Fruit fly (Drosophila melanogaster): ENCODE data around the gene CG6425.

The CG6425 gene

dm6 chr3R:26704310-26704709, 12.9 kb downstream of the CG6425 start:
- TF ChIP-seq usp (GFP tag; optimal IDR thresholded peaks at IDR 0.05) (no peak), dl (GFP tag; optimal IDR thresholded peaks at IDR 0.05; ENCODE audit: insufficient read depth in 1 of 2, partially characterized antibody in 2 of 2) (no peak), fru (GFP tag; optimal IDR thresholded peaks at IDR 0.05) (no peak), Hr78 (GFP tag; optimal IDR thresholded peaks at IDR 0.05) (no peak), Jra (GFP tag; optimal IDR thresholded peaks at IDR 0.05) (no peak), br (GFP tag; optimal IDR thresholded peaks at IDR 0.05) (no peak), brk (GFP tag; optimal IDR thresholded peaks at IDR 0.05) (no peak), h (GFP tag; optimal IDR thresholded peaks at IDR 0.05) (no peak), N (GFP tag; optimal IDR thresholded peaks at IDR 0.05) (no peak), foxo (GFP tag; optimal IDR thresholded peaks at IDR 0.05) (no peak), Hr83 (GFP tag; optimal IDR thresholded peaks at IDR 0.05; ENCODE audit: poor library complexity, severe bottlenecking) (no peak), Sp1 (GFP tag; optimal IDR thresholded peaks at IDR 0.05) (no peak), CG9705 (GFP tag; optimal IDR thresholded peaks at IDR 0.05) (no peak), Mio (GFP tag; optimal IDR thresholded peaks at IDR 0.05) (no peak), Vsx2 (GFP tag; optimal IDR thresholded peaks at IDR 0.05; ENCODE audit: partially characterized antibody) (no peak), tai (GFP tag; optimal IDR thresholded peaks at IDR 0.05) (no peak)

- TF ChIP-seq Vsx2 (GFP tag; optimal IDR thresholded peaks at IDR 0.05; ENCODE audit: partially characterized antibody) = no peak
- TF ChIP-seq foxo (GFP tag; optimal IDR thresholded peaks at IDR 0.05) = no peak
- no peak for TF ChIP-seq Hr78 (GFP tag; optimal IDR thresholded peaks at IDR 0.05)
- TF ChIP-seq Jra (GFP tag; optimal IDR thresholded peaks at IDR 0.05) = no peak
- TF ChIP-seq Rel (GFP tag; optimal IDR thresholded peaks at IDR 0.05) = no peak
- TF ChIP-seq Rel (tag; optimal IDR thresholded peaks at IDR 0.05) = no peak
- no peak for TF ChIP-seq Mio (GFP tag; optimal IDR thresholded peaks at IDR 0.05)
Observed at dm6 chr3R:26700125-26700524, 17.1 kb downstream of the CG6425 start.

- no peak for TF ChIP-seq dsf (GFP tag; optimal IDR thresholded peaks at IDR 0.05; ENCODE audit: borderline replicate concordance)
- no peak for TF ChIP-seq dmrt93B (GFP tag; optimal IDR thresholded peaks at IDR 0.05)
- no peak for TF ChIP-seq fru (GFP tag; optimal IDR thresholded peaks at IDR 0.05)
- no peak for TF ChIP-seq Mio (GFP tag; optimal IDR thresholded peaks at IDR 0.05)
- TF ChIP-seq Hr78 (GFP tag; optimal IDR thresholded peaks at IDR 0.05) = no peak
- TF ChIP-seq Sp1 (GFP tag; optimal IDR thresholded peaks at IDR 0.05) = no peak
- no peak for TF ChIP-seq ey (GFP tag; optimal IDR thresholded peaks at IDR 0.05)
- no peak for TF ChIP-seq HLH106 (tag; optimal IDR thresholded peaks at IDR 0.05)
- no peak for TF ChIP-seq sage (GFP tag; optimal IDR thresholded peaks at IDR 0.05)
- no peak for TF ChIP-seq woc (GFP tag; optimal IDR thresholded peaks at IDR 0.05)
- no peak for TF ChIP-seq Dif (GFP tag; optimal IDR thresholded peaks at IDR 0.05; ENCODE audit: partially characterized antibody)
- TF ChIP-seq brk (GFP tag; optimal IDR thresholded peaks at IDR 0.05) = no peak
- no peak for TF ChIP-seq sv (GFP tag; optimal IDR thresholded peaks at IDR 0.05)
- TF ChIP-seq Jra (GFP tag; optimal IDR thresholded peaks at IDR 0.05) = no peak
- no peak for TF ChIP-seq br (GFP tag; optimal IDR thresholded peaks at IDR 0.05)
- no peak for TF ChIP-seq psq (GFP tag; optimal IDR thresholded peaks at IDR 0.05)
- TF ChIP-seq dl (GFP tag; optimal IDR thresholded peaks at IDR 0.05; ENCODE audit: insufficient read depth in 1 of 2, partially characterized antibody in 2 of 2) = no peak
- no peak for TF ChIP-seq Rel (GFP tag; optimal IDR thresholded peaks at IDR 0.05)
- no peak for TF ChIP-seq Rel (tag; optimal IDR thresholded peaks at IDR 0.05)
- no peak for TF ChIP-seq Vsx2 (GFP tag; optimal IDR thresholded peaks at IDR 0.05; ENCODE audit: partially characterized antibody)
Observed at dm6 chr3R:26693490-26693889, 23.7 kb downstream of the CG6425 start, which contains the start of gene TwdlQ. TSS of gene TwdlQ (minus strand) at chr3R:26693590.

dm6 chr3R:26690197-26690596, 27.0 kb downstream of the CG6425 start:
- TF ChIP-seq Vsx2 (GFP tag; optimal IDR thresholded peaks at IDR 0.05; ENCODE audit: partially characterized antibody) = no peak
- no peak for TF ChIP-seq sage (GFP tag; optimal IDR thresholded peaks at IDR 0.05)
- TF ChIP-seq psq (GFP tag; optimal IDR thresholded peaks at IDR 0.05) = no peak
- no peak for TF ChIP-seq lola (GFP tag; optimal IDR thresholded peaks at IDR 0.05)
- no peak for TF ChIP-seq br (GFP tag; optimal IDR thresholded peaks at IDR 0.05)
- no peak for TF ChIP-seq ey (GFP tag; optimal IDR thresholded peaks at IDR 0.05)
- TF ChIP-seq Abd-B (GFP tag; optimal IDR thresholded peaks at IDR 0.05) = no peak
- no peak for TF ChIP-seq Dfd (GFP tag; optimal IDR thresholded peaks at IDR 0.05)
- TF ChIP-seq dmrt93B (GFP tag; optimal IDR thresholded peaks at IDR 0.05) = no peak
- TF ChIP-seq Hr78 (GFP tag; optimal IDR thresholded peaks at IDR 0.05) = no peak
- TF ChIP-seq OdsH (GFP tag; optimal IDR thresholded peaks at IDR 0.05) = no peak
- no peak for TF ChIP-seq dl (GFP tag; optimal IDR thresholded peaks at IDR 0.05; ENCODE audit: insufficient read depth in 1 of 2, partially characterized antibody in 2 of 2)
- TF ChIP-seq Mio (GFP tag; optimal IDR thresholded peaks at IDR 0.05) = no peak
